Fruit fly (Drosophila melanogaster): ENCODE results near the gene Acer.

Gene Acer

dm6 chr2L:8473448-8473847 is 48.3 kb upstream of the Acer start (continued):
- TF ChIP-seq Poxn (GFP tag; IDR thresholded peaks at IDR 0.05) = no peak
- TF ChIP-seq jumu (GFP tag; optimal IDR thresholded peaks at IDR 0.05) = no peak
- TF ChIP-seq Drgx (GFP tag; IDR thresholded peaks at IDR 0.05) = peak; percentile 50; the same call in 1 of the 2 replicates
- TF ChIP-seq Fer3 (tag; optimal IDR thresholded peaks at IDR 0.05) = peak; percentile 53
- no peak for TF ChIP-seq CG16813 (GFP tag; IDR thresholded peaks at IDR 0.05; ENCODE audit: partially characterized antibody)
- no peak; the same call in 1 of the 2 replicates for TF ChIP-seq CG7372 (GFP tag; IDR thresholded peaks at IDR 0.05)
- TF ChIP-seq tap (tag; optimal IDR thresholded peaks at IDR 0.05) = peak; percentile 15
- TF ChIP-seq CG6272 (GFP tag; IDR thresholded peaks at IDR 0.05) = peak; percentile 57
- TF ChIP-seq CG4730 (GFP tag; IDR thresholded peaks at IDR 0.05) = no peak
- TF ChIP-seq ham (GFP tag; IDR thresholded peaks at IDR 0.05) = no peak
- TF ChIP-seq shn (GFP tag; optimal IDR thresholded peaks at IDR 0.05) = no peak
- no peak for TF ChIP-seq NfI (GFP tag; optimal IDR thresholded peaks at IDR 0.05)
- peak; percentile 42; the same call in 1 of the 2 replicates for TF ChIP-seq crol (GFP tag; IDR thresholded peaks at IDR 0.05)
- peak; percentile 55 for TF ChIP-seq CG4424 (GFP tag; optimal IDR thresholded peaks at IDR 0.05)
- TF ChIP-seq CG17912 (GFP tag; optimal IDR thresholded peaks at IDR 0.05) = no peak
- peak; percentile 67 for TF ChIP-seq sens-2 (GFP tag; IDR thresholded peaks at IDR 0.05)
- no peak for TF ChIP-seq Elba2 (GFP tag; optimal IDR thresholded peaks at IDR 0.05)
- TF ChIP-seq Fer1 (GFP tag; optimal IDR thresholded peaks at IDR 0.05) = no peak
- TF ChIP-seq vvl (GFP tag; IDR thresholded peaks at IDR 0.05) = peak; percentile 81
- peak; percentile 30; the same call in 1 of the 2 replicates for TF ChIP-seq ranshi (GFP tag; IDR thresholded peaks at IDR 0.05)
- no peak for TF ChIP-seq CG7928 (GFP tag; optimal IDR thresholded peaks at IDR 0.05)
- no peak for TF ChIP-seq Opbp (GFP tag; IDR thresholded peaks at IDR 0.05; ENCODE audit: partially characterized antibody)
- no peak for TF ChIP-seq CG1024 (GFP tag; IDR thresholded peaks at IDR 0.05)
- TF ChIP-seq tin (GFP tag; optimal IDR thresholded peaks at IDR 0.05) = peak; percentile 23
- TF ChIP-seq lmd (GFP tag; IDR thresholded peaks at IDR 0.05) = peak; percentile 60; the same call in 1 of the 2 replicates
- peak; percentile 66 for TF ChIP-seq CG9727 (GFP tag; optimal IDR thresholded peaks at IDR 0.05)
- no peak for TF ChIP-seq CG31224 (GFP tag; IDR thresholded peaks at IDR 0.05)
- peak; percentile 29 for TF ChIP-seq btn (GFP tag; optimal IDR thresholded peaks at IDR 0.05)
- TF ChIP-seq run (tag; optimal IDR thresholded peaks at IDR 0.05) = peak; percentile 15
- peak; percentile 38; the same call in 1 of the 2 replicates for TF ChIP-seq peb (GFP tag; IDR thresholded peaks at IDR 0.05)
- TF ChIP-seq CG10543 (GFP tag; optimal IDR thresholded peaks at IDR 0.05) = no peak
- no peak for TF ChIP-seq TFAM (GFP tag; optimal IDR thresholded peaks at IDR 0.05)
- no peak for TF ChIP-seq CG31365 (tag; optimal IDR thresholded peaks at IDR 0.05)
- TF ChIP-seq toy (GFP tag; IDR thresholded peaks at IDR 0.05) = no peak
- TF ChIP-seq Dip2 (GFP tag; IDR thresholded peaks at IDR 0.05) = no peak
- TF ChIP-seq CG32532 (GFP tag; IDR thresholded peaks at IDR 0.05) = peak; percentile 48
- TF ChIP-seq sd (tag; optimal IDR thresholded peaks at IDR 0.05) = no peak
- TF ChIP-seq CG33557 (GFP tag; optimal IDR thresholded peaks at IDR 0.05) = peak; percentile 33
- TF ChIP-seq bowl (GFP tag; IDR thresholded peaks at IDR 0.05) = no peak
- TF ChIP-seq NK7.1 (GFP tag; optimal IDR thresholded peaks at IDR 0.05) = no peak
- no peak for TF ChIP-seq CG10274 (GFP tag; optimal IDR thresholded peaks at IDR 0.05)
- no peak for TF ChIP-seq pho (GFP tag; optimal IDR thresholded peaks at IDR 0.05)
- TF ChIP-seq CG8281 (tag; optimal IDR thresholded peaks at IDR 0.05) = no peak
- TF ChIP-seq dmrt99B (tag; optimal IDR thresholded peaks at IDR 0.05) = peak; percentile 64
- peak; percentile 35 for TF ChIP-seq CG4820 (GFP tag; optimal IDR thresholded peaks at IDR 0.05)
- peak; percentile 37 for TF ChIP-seq CG30403 (GFP tag; optimal IDR thresholded peaks at IDR 0.05)
- peak; percentile 59 for TF ChIP-seq CG18262 (tag; optimal IDR thresholded peaks at IDR 0.05)
- no peak for TF ChIP-seq CG13123 (GFP tag; optimal IDR thresholded peaks at IDR 0.05)
- no peak for TF ChIP-seq prd (optimal IDR thresholded peaks at IDR 0.05)
- peak; percentile 77 for TF ChIP-seq prd (GFP tag; IDR thresholded peaks at IDR 0.05)
- TF ChIP-seq nerfin-1 (tag; optimal IDR thresholded peaks at IDR 0.05) = peak; percentile 24
- no peak for TF ChIP-seq pfk (GFP tag; optimal IDR thresholded peaks at IDR 0.05)
